Fruit fly (Drosophila melanogaster) whole organism, embryonic: ENCODE data around the gene NimC1.

Experiments
- ATbp ChIP-seq: fragments of 200-800 bp; sonication (Bioruptor generic); optimal IDR thresholded peaks from 2 replicates; lab custom pipeline; 2017; ENCODE audit warnings: missing biosample characterization, mild to moderate bottlenecking, missing genetic modification characterization, missing genetic modification reagents
- Adf1 ChIP-seq: fragments of 200-800 bp; sonication (Bioruptor generic); IDR thresholded peaks from 2 replicates; pipeline ENCODE4 v1.3.6; 2022; ENCODE audit warnings: missing biosample characterization, missing genetic modification characterization
- Awh ChIP-seq: fragments of 200-800 bp; sonication (Bioruptor generic); IDR thresholded peaks from 2 replicates; pipeline ENCODE4, ENCODE4 v1.3.6; 2022; ENCODE audit warnings: missing biosample characterization, missing genetic modification characterization
- Blimp-1 ChIP-seq: fragments of 200-800 bp; sonication (Bioruptor generic); optimal IDR thresholded peaks from 3 replicates; lab custom pipeline; 2018; ENCODE audit warnings: missing biosample characterization, missing genetic modification characterization, mild to moderate bottlenecking, moderate library complexity, missing genetic modification reagents
- CG10321 ChIP-seq: fragments of 200-800 bp; sonication (Bioruptor generic); IDR thresholded peaks from 2 replicates; pipeline ENCODE4 v1.3.6; 2022; ENCODE audit warnings: missing biosample characterization, missing genetic modification characterization
- CG10431 ChIP-seq: fragments of 200-800 bp; sonication (Bioruptor generic); optimal IDR thresholded peaks from 3 replicates; lab custom pipeline; 2018; ENCODE audit warnings: missing biosample characterization, mild to moderate bottlenecking, missing genetic modification characterization
- CG10654 ChIP-seq: fragments of 200-800 bp; sonication (Bioruptor generic); optimal IDR thresholded peaks from 2 replicates; lab custom pipeline; 2016; ENCODE audit warnings: missing biosample characterization, missing genetic modification characterization
- CG12391 ChIP-seq: fragments of 200-800 bp; sonication (Bioruptor generic); optimal IDR thresholded peaks from 3 replicates; lab custom pipeline; 2018; ENCODE audit warnings: missing biosample characterization, mild to moderate bottlenecking, missing genetic modification characterization, moderate library complexity
- CG13296 ChIP-seq: fragments of 200-800 bp; sonication (Bioruptor generic); optimal IDR thresholded peaks from 3 replicates; lab custom pipeline; 2018; ENCODE audit warnings: missing biosample characterization, mild to moderate bottlenecking, missing genetic modification characterization
- CG1529 ChIP-seq: fragments of 200-800 bp; sonication (Bioruptor generic); optimal IDR thresholded peaks from 3 replicates; lab custom pipeline; 2018; ENCODE audit warnings: missing biosample characterization, missing genetic modification characterization
- CG15696 ChIP-seq: fragments of 200-800 bp; sonication (Bioruptor generic); optimal IDR thresholded peaks from 2 replicates; lab custom pipeline; 2019; ENCODE audit warnings: missing biosample characterization, mild to moderate bottlenecking, missing genetic modification characterization, moderate library complexity
- CG1647 ChIP-seq: fragments of 200-800 bp; sonication (Bioruptor generic); optimal IDR thresholded peaks from 3 replicates; lab custom pipeline; 2016; ENCODE audit warnings: missing biosample characterization, missing genetic modification characterization
- CG17186 ChIP-seq: fragments of 200-800 bp; sonication (Bioruptor generic); optimal IDR thresholded peaks from 3 replicates; lab custom pipeline; 2017; ENCODE audit warnings: missing biosample characterization, missing genetic modification reagents, missing genetic modification characterization
- CG2678 ChIP-seq: fragments of 200-800 bp; sonication (Bioruptor generic); optimal IDR thresholded peaks from 3 replicates; lab custom pipeline; 2019; ENCODE audit warnings: missing biosample characterization, mild to moderate bottlenecking, missing genetic modification characterization, moderate library complexity
- CG2889 ChIP-seq: fragments of 200-800 bp; sonication (Bioruptor generic); IDR thresholded peaks from 3 replicates; pipeline ENCODE4 v1.3.6; 2022; ENCODE audit warnings: missing biosample characterization, missing genetic modification characterization
- CG3163 ChIP-seq: fragments of 200-800 bp; sonication (Bioruptor generic); optimal IDR thresholded peaks from 3 replicates; lab custom pipeline; 2016; ENCODE audit warnings: missing biosample characterization, missing genetic modification characterization
- CG33213 ChIP-seq: fragments of 200-800 bp; sonication (Bioruptor generic); optimal IDR thresholded peaks from 3 replicates; lab custom pipeline; 2016; ENCODE audit warnings: missing biosample characterization, missing genetic modification characterization
- CG6689 ChIP-seq: fragments of 200-800 bp; sonication (Bioruptor generic); IDR thresholded peaks from 2 replicates; pipeline ENCODE4 v1.3.6; 2022; ENCODE audit warnings: missing biosample characterization, missing genetic modification characterization
- CG7745 ChIP-seq: fragments of 200-800 bp; sonication (Bioruptor generic); optimal IDR thresholded peaks from 2 replicates; lab custom pipeline; 2018; ENCODE audit warnings: missing biosample characterization, mild to moderate bottlenecking, missing genetic modification characterization, moderate library complexity
- CG7839 ChIP-seq: fragments of 200-800 bp; sonication (Bioruptor generic); optimal IDR thresholded peaks from 3 replicates; lab custom pipeline; 2018; ENCODE audit warnings: missing biosample characterization, mild to moderate bottlenecking, missing genetic modification characterization, moderate library complexity
- CkIIα-i1 ChIP-seq: fragments of 200-800 bp; sonication (Bioruptor generic); IDR thresholded peaks from 2 replicates; pipeline ENCODE4 v1.3.6; 2022; ENCODE audit warnings: missing biosample characterization, missing genetic modification characterization
- CoRest ChIP-seq: fragments of 200-800 bp; sonication (Bioruptor generic); optimal IDR thresholded peaks from 3 replicates; lab custom pipeline; 2018; ENCODE audit warnings: missing biosample characterization, mild to moderate bottlenecking, missing genetic modification characterization, moderate library complexity
- Dref ChIP-seq: fragments of 200-800 bp; sonication (Bioruptor generic); IDR thresholded peaks from 2 replicates; pipeline ENCODE4 v1.3.6; 2022; ENCODE audit warnings: missing biosample characterization, missing genetic modification characterization
- Drgx ChIP-seq: fragments of 200-800 bp; sonication (Bioruptor generic); IDR thresholded peaks from 2 replicates; pipeline ENCODE4 v1.3.6; 2022; ENCODE audit warnings: missing biosample characterization, missing genetic modification characterization
- Ets65A ChIP-seq: fragments of 200-800 bp; sonication (Bioruptor generic); peaks from one replicate; lab custom pipeline; 2016; ENCODE audit warnings: missing biosample characterization, missing genetic modification characterization
- Gsc ChIP-seq: fragments of 200-800 bp; sonication (Bioruptor generic); IDR thresholded peaks from 2 replicates; pipeline ENCODE4 v1.3.6; 2022; ENCODE audit warnings: missing biosample characterization, missing genetic modification characterization
- Gug ChIP-seq: fragments of 200-800 bp; sonication (Bioruptor generic); IDR thresholded peaks from 4 replicates; pipeline ENCODE4 v1.3.6; 2022; ENCODE audit warnings: missing biosample characterization, missing genetic modification characterization
- HLH3B ChIP-seq: fragments of 200-800 bp; sonication (Bioruptor generic); IDR thresholded peaks from 2 replicates; pipeline ENCODE4 v1.3.6; 2022; ENCODE audit warnings: missing biosample characterization, missing genetic modification characterization
- Hr78 ChIP-seq, 2 experiments: fragments of 200-800 bp in 1 of 2; fragments of >200 bp in 1 of 2; sonication (Bioruptor generic) in 1 of 2; optimal IDR thresholded peaks; 2 replicates each; lab custom pipeline; 2017 to 2019; ENCODE audit warnings: missing biosample characterization in 2 of 2, missing genetic modification characterization in 2 of 2, mild to moderate bottlenecking in 1 of 2, moderate library complexity in 1 of 2
- Lim3 ChIP-seq: fragments of 200-800 bp; sonication (Bioruptor generic); IDR thresholded peaks from 2 replicates; pipeline ENCODE4 v1.3.6; 2022; ENCODE audit warnings: missing biosample characterization, missing genetic modification characterization
- Meics ChIP-seq: fragments of 200-800 bp; sonication (Bioruptor generic); optimal IDR thresholded peaks from 2 replicates; lab custom pipeline; 2017; ENCODE audit warnings: missing biosample characterization, mild to moderate bottlenecking, missing genetic modification characterization
- Oli ChIP-seq: fragments of 200-800 bp; sonication (Bioruptor generic); optimal IDR thresholded peaks from 2 replicates; lab custom pipeline; 2018; ENCODE audit warnings: missing biosample characterization, mild to moderate bottlenecking, missing genetic modification characterization, moderate library complexity
- Sox102F ChIP-seq: fragments of 200-800 bp; sonication (Bioruptor generic); optimal IDR thresholded peaks from 2 replicates; lab custom pipeline; 2018; ENCODE audit warnings: missing biosample characterization, mild to moderate bottlenecking, missing genetic modification characterization, moderate library complexity
- ara ChIP-seq: fragments of 200-800 bp; sonication (Bioruptor generic); IDR thresholded peaks from 2 replicates; pipeline ENCODE4 v1.3.6; 2022; ENCODE audit warnings: missing biosample characterization, missing genetic modification characterization
- caup ChIP-seq: fragments of 200-800 bp; sonication (Bioruptor generic); optimal IDR thresholded peaks from 3 replicates; lab custom pipeline; 2017; ENCODE audit warnings: missing biosample characterization, mild to moderate bottlenecking, missing genetic modification characterization, moderate library complexity; ENCODE audit not compliant: severe bottlenecking
- esg ChIP-seq: fragments of 200-800 bp; sonication (Bioruptor generic); conservative IDR thresholded peaks from 2 replicates; pipeline ENCODE4 v1.3.6; 2022; ENCODE audit warnings: missing biosample characterization, missing genetic modification characterization
- ewg ChIP-seq: fragments of 200-800 bp; sonication (Bioruptor generic); optimal IDR thresholded peaks from 3 replicates; lab custom pipeline; 2017; ENCODE audit warnings: mild to moderate bottlenecking, missing biosample characterization, missing genetic modification reagents, missing genetic modification characterization
- fd102C ChIP-seq: fragments of 200-800 bp; sonication (Bioruptor generic); optimal IDR thresholded peaks from 2 replicates; lab custom pipeline; 2018; ENCODE audit warnings: missing biosample characterization, mild to moderate bottlenecking, missing genetic modification characterization, moderate library complexity
- fd96Cb ChIP-seq: fragments of 200-800 bp; sonication (Bioruptor generic); optimal IDR thresholded peaks from 2 replicates; lab custom pipeline; 2018; ENCODE audit warnings: missing biosample characterization, mild to moderate bottlenecking, missing genetic modification characterization, moderate library complexity
- hb ChIP-seq: fragments of 200-800 bp; sonication (Bioruptor generic); IDR thresholded peaks from 3 replicates; pipeline ENCODE4 v1.3.6; 2022; ENCODE audit warnings: missing biosample characterization, missing genetic modification characterization; ENCODE audit not compliant: partially characterized antibody
- hth ChIP-seq: fragments of >200 bp; optimal IDR thresholded peaks from 2 replicates; lab custom pipeline; 2017; ENCODE audit warnings: inconsistent platforms
- jigr1 ChIP-seq: fragments of 200-800 bp; sonication (Bioruptor generic); IDR thresholded peaks from 3 replicates; pipeline ENCODE4 v1.3.6; 2022; ENCODE audit warnings: missing biosample characterization, missing genetic modification characterization
- nerfin-1 ChIP-seq: fragments of 200-800 bp; sonication (Bioruptor generic); optimal IDR thresholded peaks from 3 replicates; lab custom pipeline; 2019; ENCODE audit warnings: missing biosample characterization, mild to moderate bottlenecking, missing genetic modification characterization, moderate library complexity
- otp ChIP-seq: fragments of 200-800 bp; sonication (Bioruptor generic); IDR thresholded peaks from 3 replicates; pipeline ENCODE4, ENCODE4 v1.3.6; 2022; ENCODE audit warnings: missing biosample characterization, missing genetic modification characterization
- pb ChIP-seq: fragments of 200-800 bp; sonication (Bioruptor generic); optimal IDR thresholded peaks from 3 replicates; lab custom pipeline; 2016; ENCODE audit warnings: missing biosample characterization, missing genetic modification characterization
- pfk ChIP-seq: fragments of 200-800 bp; sonication (Bioruptor generic); optimal IDR thresholded peaks from 2 replicates; lab custom pipeline; 2018; ENCODE audit warnings: missing biosample characterization, mild to moderate bottlenecking, missing genetic modification characterization, moderate library complexity
- sna ChIP-seq: fragments of 200-800 bp; sonication (Bioruptor generic); IDR thresholded peaks from 2 replicates; pipeline ENCODE4 v1.3.6; 2022; ENCODE audit warnings: missing biosample characterization, missing genetic modification characterization; ENCODE audit not compliant: partially characterized antibody
- toy ChIP-seq: fragments of 200-800 bp; sonication (Bioruptor generic); IDR thresholded peaks from 2 replicates; pipeline ENCODE4 v1.3.6; 2022; ENCODE audit warnings: missing biosample characterization, missing genetic modification characterization
- zf30C ChIP-seq: fragments of 200-800 bp; sonication (Bioruptor generic); optimal IDR thresholded peaks from 3 replicates; lab custom pipeline; 2018; ENCODE audit warnings: missing biosample characterization, mild to moderate bottlenecking, missing genetic modification characterization

NimC1 gene

DNA sequence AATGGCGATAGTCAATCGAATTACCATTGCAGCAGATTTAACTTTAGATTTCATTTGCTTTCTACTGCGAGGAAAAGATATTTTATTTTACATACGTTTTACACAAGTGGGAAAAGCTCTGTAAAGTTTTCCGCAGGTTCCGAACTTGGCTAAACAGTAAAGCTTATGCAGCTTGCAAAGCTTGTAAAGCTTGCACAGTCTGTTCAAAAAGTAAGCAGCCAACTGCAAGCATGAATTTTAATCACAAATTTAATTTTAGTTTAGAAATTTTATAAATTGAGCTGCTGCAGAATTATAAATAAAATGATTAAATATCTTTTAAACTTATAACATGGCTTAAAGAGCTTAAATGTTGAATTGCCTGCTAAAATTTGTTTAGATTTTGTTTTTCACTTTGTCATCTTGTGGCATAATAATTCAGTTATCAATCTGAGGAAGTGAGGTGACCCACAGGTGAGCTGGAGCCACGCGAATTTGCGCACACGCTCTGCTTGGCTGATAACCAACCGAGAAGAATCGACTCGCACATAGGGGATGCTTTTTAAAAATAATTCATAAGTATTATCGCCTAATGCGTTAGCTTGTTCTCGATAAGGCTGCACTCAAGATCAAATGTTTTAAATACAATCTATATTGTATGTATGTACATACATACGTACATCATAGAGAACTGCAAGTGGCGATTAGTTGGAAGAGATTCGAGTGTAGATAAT, 35.2 kb upstream of the NimC1 start (continued):
- TF ChIP-seq CoRest (tag; lab: Kevin White, UChicago) (peak; percentile 33), Dref (GFP tag; lab: Robert Waterston, UW) (no peak), CG7839 (tag; lab: Kevin White, UChicago) (peak; percentile 62), CG3163 (GFP tag; lab: Kevin White, UChicago) (no peak), Gug (GFP tag; lab: Robert Waterston, UW) (0 out of 4 replicates have a peak, but pooled peaks have one; percentile 18), esg (GFP tag; lab: Robert Waterston, UW) (no peak; the same call in 1 of the 2 replicates), Sox102F (GFP tag; lab: Kevin White, UChicago) (peak; percentile 17), CG10654 (no peak), Awh (0 out of 2 replicates have a peak, but pooled peaks have one; percentile 22), CG17186 (GFP tag; lab: Kevin White, UChicago) (no peak), caup (no peak), CG33213 (GFP tag; lab: Kevin White, UChicago) (peak; percentile 4), CG15696 (tag; lab: Kevin White, UChicago) (no peak), CG12391 (tag; lab: Kevin White, UChicago) (no peak), Blimp-1 (peak; percentile 41), Meics (peak; percentile 67), hb (GFP tag; lab: Robert Waterston, UW) (no peak), CG13296 (peak; percentile 32), toy (GFP tag; lab: Robert Waterston, UW) (no peak), Hr78 (GFP tag; optimal IDR thresholded peaks at IDR 0.05; lab: Kevin White, UChicago) (no peak), Oli (tag; lab: Kevin White, UChicago) (peak; percentile 15), Adf1 (GFP tag; lab: Robert Waterston, UW) (peak; percentile 58; the same call in 1 of the 2 replicates), ATbp (GFP tag; lab: Kevin White, UChicago) (no peak), CG1647 (GFP tag; lab: Kevin White, UChicago) (no peak), sna (GFP tag; lab: Robert Waterston, UW) (no peak), CG2678 (tag; lab: Kevin White, UChicago) (peak; percentile 61), Gsc (no peak), CG1529 (no peak), pb (GFP tag; lab: Kevin White, UChicago) (no peak), CG6689 (GFP tag; lab: Robert Waterston, UW) (peak; percentile 39; the same call in 1 of the 2 replicates), jigr1 (GFP tag; lab: Robert Waterston, UW) (no peak), otp (GFP tag; lab: Robert Waterston, UW) (no peak; the same call in 2 of the 3 replicates), HLH3B (0 out of 2 replicates have a peak, but pooled peaks have one; percentile 17), ara (GFP tag; lab: Robert Waterston, UW) (no peak), nerfin-1 (tag; lab: Kevin White, UChicago) (no peak), hth (lab: Kevin White, UChicago) (no peak), CG2889 (0 out of 3 replicates have a peak, but pooled peaks have one; percentile 26), CG10321 (GFP tag; lab: Robert Waterston, UW) (no peak), Lim3 (GFP tag; lab: Robert Waterston, UW) (no peak), CkIIα-i1 (GFP tag; lab: Robert Waterston, UW) (no peak), fd96Cb (tag; lab: Kevin White, UChicago) (no peak), Drgx (GFP tag; lab: Robert Waterston, UW) (no peak; the same call in 1 of the 2 replicates), zf30C (GFP tag; lab: Kevin White, UChicago) (no peak), CG10431 (GFP tag; lab: Kevin White, UChicago) (no peak), CG7745 (tag; lab: Kevin White, UChicago) (no peak), ewg (GFP tag; lab: Kevin White, UChicago) (no peak), pfk (GFP tag; lab: Kevin White, UChicago) (no peak), Ets65A (GFP tag; lab: Kevin White, UChicago) (peak; percentile 54), fd102C (GFP tag; lab: Kevin White, UChicago) (no peak)
